ENCODE assay signal across 4 worm cellular contexts in genomic region chrX:8714845-8715244, ce11.
TF ChIP-seq lines count a peak whose summit lies in the region.

No protein-coding gene starts in this region.

TF ChIP-seq in whole organism, L2 larva, 48 proteins besides CTCF, POLR2A, EP300 and RAD21:
- TF ChIP-seq fos-1 (tag; optimal IDR thresholded peaks at IDR 0.05; lab: Kevin White, UChicago) (peak; percentile 36), elt-3 (tag; optimal IDR thresholded peaks at IDR 0.05; lab: Kevin White, UChicago) (no peak)

TF ChIP-seq in whole organism, L3 larva, 47 proteins besides CTCF, POLR2A, EP300 and RAD21:
- peak; percentile 56 for TF ChIP-seq elt-2 (tag; optimal IDR thresholded peaks at IDR 0.05; lab: Kevin White, UChicago)
- no peak for TF ChIP-seq egl-27 (tag; optimal IDR thresholded peaks at IDR 0.05; lab: Kevin White, UChicago)
- no peak for TF ChIP-seq nhr-23 (tag; optimal IDR thresholded peaks at IDR 0.05; lab: Kevin White, UChicago)
- TF ChIP-seq ztf-4 (tag; optimal IDR thresholded peaks at IDR 0.05; lab: Kevin White, UChicago) = no peak
- TF ChIP-seq ztf-11 (tag; optimal IDR thresholded peaks at IDR 0.05; lab: Kevin White, UChicago) = no peak
TF ChIP-seq in whole organism, L3 larva: peak in this region for 1.

TF ChIP-seq in whole organism, L4 larva, 104 proteins besides CTCF, POLR2A, EP300 and RAD21:
- TF ChIP-seq dve-1 (tag; optimal IDR thresholded peaks at IDR 0.05; lab: Kevin White, UChicago; ENCODE audit: insufficient read depth) (peak; percentile 42), zip-11 (GFP tag; IDR thresholded peaks at IDR 0.05; lab: Robert Waterston, UW) (no peak), dmd-6 (GFP tag; IDR thresholded peaks at IDR 0.05; lab: Robert Waterston, UW) (peak; percentile 42), daf-16 (GFP tag; optimal IDR thresholded peaks at IDR 0.05; lab: Kevin White, UChicago) (no peak), daf-16 (tag; optimal IDR thresholded peaks at IDR 0.05; lab: Kevin White, UChicago) (peak; percentile 66), nhr-111 (GFP tag; optimal IDR thresholded peaks at IDR 0.05; lab: Kevin White, UChicago) (no peak), php-3 (GFP tag; IDR thresholded peaks at IDR 0.05; lab: Robert Waterston, UW) (0 out of 2 replicates have a peak, but pooled peaks have one; percentile 10), aha-1 (tag; lab: Kevin White, UChicago) (peak; percentile 16)

TF ChIP-seq in whole organism, young adult, 124 proteins besides CTCF, POLR2A, EP300 and RAD21:
- no peak for TF ChIP-seq madf-8 (GFP tag; conservative IDR thresholded peaks at IDR 0.05; lab: Robert Waterston, UW)
- TF ChIP-seq ekl-4 (GFP tag; IDR thresholded peaks at IDR 0.05; lab: Robert Waterston, UW) = no peak
- no peak for TF ChIP-seq F49E8.2 (tag; optimal IDR thresholded peaks at IDR 0.05; lab: Kevin White, UChicago; ENCODE audit: insufficient read depth)
- TF ChIP-seq nhr-80 (tag; optimal IDR thresholded peaks at IDR 0.05; lab: Kevin White, UChicago) = peak; percentile 5
- TF ChIP-seq cebp-1 (GFP tag; IDR thresholded peaks at IDR 0.05; lab: Robert Waterston, UW) = no peak
- TF ChIP-seq cebp-1 (tag; optimal IDR thresholded peaks at IDR 0.05; lab: Kevin White, UChicago) = no peak
- no peak for TF ChIP-seq dpl-1 (GFP tag; optimal IDR thresholded peaks at IDR 0.05; lab: Kevin White, UChicago)
- TF ChIP-seq nhr-179 (tag; optimal IDR thresholded peaks at IDR 0.05; lab: Kevin White, UChicago) = no peak
